Worm (Caenorhabditis elegans) whole organism, L4 larva: ENCODE measurements around the gene snt-1.

Experiments
- ceh-62 ChIP-seq: sonication (generic microtip); optimal IDR thresholded peaks from 2 replicates; lab custom pipeline; 2017; ENCODE audit warnings: missing biosample characterization, missing genetic modification characterization
- nhr-76 ChIP-seq: fragments of 150-350 bp; optimal IDR thresholded peaks from 2 replicates; lab custom pipeline; 2014; ENCODE audit warnings: missing biosample characterization, missing genetic modification characterization

DNA sequence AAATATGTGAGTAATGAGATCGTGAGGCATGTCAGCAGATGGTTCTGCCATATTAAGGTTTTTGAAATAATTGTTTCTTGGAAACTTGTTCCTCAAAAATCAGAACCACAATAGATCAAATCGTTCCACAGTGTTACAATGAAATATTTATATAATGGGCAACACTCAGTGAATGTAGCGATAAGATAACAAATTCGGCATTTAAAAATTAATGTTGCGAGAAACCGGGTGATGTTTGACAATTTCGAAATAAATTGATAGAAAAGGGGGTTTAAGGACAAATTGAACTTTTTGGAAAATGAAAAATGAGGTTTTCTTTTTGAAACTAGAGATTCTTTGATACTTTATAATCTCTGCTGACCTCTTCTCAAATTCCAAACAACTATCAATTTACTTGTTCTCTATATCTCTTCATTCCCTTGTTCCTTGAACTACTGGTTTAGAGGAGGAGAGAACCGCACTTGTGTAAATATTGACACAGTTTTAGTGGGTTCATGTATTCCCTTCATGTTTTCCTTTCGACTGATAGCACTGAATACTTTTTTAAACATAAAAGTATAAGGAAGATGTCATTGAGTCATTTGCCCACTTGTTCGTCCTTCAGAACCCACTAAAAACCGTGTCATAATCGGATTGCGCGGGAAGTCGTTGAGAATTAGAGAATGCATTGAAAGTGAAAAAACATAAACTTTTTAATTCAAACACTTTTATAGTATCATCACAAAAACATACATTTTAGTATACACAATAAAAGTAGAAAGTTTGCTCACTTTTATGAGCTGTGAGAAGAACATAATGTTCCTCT, 26.2 kb downstream of the snt-1 start:
- TF ChIP-seq ceh-62 (tag; lab: Kevin White, UChicago) (no peak), nhr-76 (tag; lab: Kevin White, UChicago) (no peak)
